Fruit fly (Drosophila melanogaster): Measurements from ENCODE around the gene ATPsynE.

- TF ChIP-seq Hr96 (GFP tag; optimal IDR thresholded peaks at IDR 0.05), result no peak
- no peak for TF ChIP-seq kay (GFP tag; ENCODE audit: borderline replicate concordance)
- no peak for TF ChIP-seq CG33017 (tag; optimal IDR thresholded peaks at IDR 0.05)
- no peak for TF ChIP-seq Clk (GFP tag; optimal IDR thresholded peaks at IDR 0.05)
- no peak for TF ChIP-seq toe (GFP tag; optimal IDR thresholded peaks at IDR 0.05)
- TF ChIP-seq Crg-1 (GFP tag; optimal IDR thresholded peaks at IDR 0.05), result no peak
- TF ChIP-seq ovo (GFP tag; optimal IDR thresholded peaks at IDR 0.05), result no peak
- no peak for TF ChIP-seq CG11617 (GFP tag; optimal IDR thresholded peaks at IDR 0.05)
- no peak for TF ChIP-seq CG12768 (GFP tag; optimal IDR thresholded peaks at IDR 0.05)
- no peak for TF ChIP-seq CG1620 (GFP tag; optimal IDR thresholded peaks at IDR 0.05)
- no peak for TF ChIP-seq CG7045 (GFP tag; optimal IDR thresholded peaks at IDR 0.05)
Measured at dm6 chr3R:14314554-14314953, 12.2 kb upstream of the ATPsynE start, which contains the start of gene Crz.

Data from whole organism, adult.